Fruit fly (Drosophila melanogaster) whole organism, embryonic: ENCODE results near the gene CG32189.
A peak's percentile ranks its signal among the peaks of the same experiment; 100 is the strongest.

ENCODE experiments used
- CG10565 ChIP-seq: fragments of 200-800 bp; sonication (Bioruptor generic); optimal IDR thresholded peaks from 3 replicates; lab custom pipeline; 2016; ENCODE audit warnings: missing biosample characterization, mild to moderate bottlenecking, missing genetic modification characterization
- CG11093 ChIP-seq: fragments of 200-800 bp; sonication (Bioruptor generic); IDR thresholded peaks from 3 replicates; pipeline ENCODE4 v1.3.6; 2022; ENCODE audit warnings: missing biosample characterization, missing genetic modification characterization
- CG11398 ChIP-seq: fragments of 200-800 bp; sonication (Bioruptor generic); optimal IDR thresholded peaks from 2 replicates; lab custom pipeline; 2016; ENCODE audit warnings: missing biosample characterization, missing genetic modification characterization
- CG11504 ChIP-seq: fragments of 200-800 bp; sonication (Bioruptor generic); optimal IDR thresholded peaks from 3 replicates; lab custom pipeline; 2019; ENCODE audit warnings: missing biosample characterization, mild to moderate bottlenecking, missing genetic modification characterization, moderate library complexity
- CG12104 ChIP-seq: fragments of 200-800 bp; sonication (Bioruptor generic); optimal IDR thresholded peaks from 3 replicates; lab custom pipeline; 2016; ENCODE audit warnings: missing biosample characterization, missing genetic modification characterization
- CG12391 ChIP-seq: fragments of 200-800 bp; sonication (Bioruptor generic); optimal IDR thresholded peaks from 3 replicates; lab custom pipeline; 2018; ENCODE audit warnings: missing biosample characterization, mild to moderate bottlenecking, missing genetic modification characterization, moderate library complexity
- CG12744 ChIP-seq: fragments of 200-800 bp; sonication (Bioruptor generic); optimal IDR thresholded peaks from 2 replicates; lab custom pipeline; 2016; ENCODE audit warnings: missing biosample characterization, missing genetic modification characterization
- CG15073 ChIP-seq: fragments of 200-800 bp; sonication (Bioruptor generic); optimal IDR thresholded peaks from 2 replicates; lab custom pipeline; 2016; ENCODE audit warnings: missing biosample characterization, missing genetic modification characterization
- CG15696 ChIP-seq: fragments of 200-800 bp; sonication (Bioruptor generic); optimal IDR thresholded peaks from 2 replicates; lab custom pipeline; 2019; ENCODE audit warnings: missing biosample characterization, mild to moderate bottlenecking, missing genetic modification characterization, moderate library complexity
- CG17328 ChIP-seq: fragments of 200-800 bp; sonication (Bioruptor generic); IDR thresholded peaks from 2 replicates; pipeline ENCODE4 v1.3.6; 2022; ENCODE audit warnings: missing biosample characterization, missing genetic modification characterization
- CG18011 ChIP-seq: fragments of 200-800 bp; sonication (Bioruptor generic); optimal IDR thresholded peaks from 2 replicates; lab custom pipeline; 2017; ENCODE audit warnings: missing biosample characterization, missing genetic modification characterization, mild to moderate bottlenecking, moderate library complexity, missing genotype
- CG18619 ChIP-seq: fragments of 200-800 bp; sonication (Bioruptor generic); optimal IDR thresholded peaks from 3 replicates; lab custom pipeline; 2017; ENCODE audit warnings: missing biosample characterization, mild to moderate bottlenecking, missing genetic modification characterization
- CG2875 ChIP-seq: fragments of 200-800 bp; sonication (Bioruptor generic); optimal IDR thresholded peaks from 2 replicates; lab custom pipeline; 2017; ENCODE audit warnings: missing biosample characterization, mild to moderate bottlenecking, missing genetic modification characterization, missing genetic modification reagents
- CG30431 ChIP-seq: fragments of 200-800 bp; sonication (Bioruptor generic); optimal IDR thresholded peaks from 2 replicates; lab custom pipeline; 2017; ENCODE audit warnings: missing biosample characterization, missing genetic modification characterization
- CG4617 ChIP-seq: fragments of 200-800 bp; sonication (Bioruptor generic); optimal IDR thresholded peaks from 3 replicates; lab custom pipeline; 2016; ENCODE audit warnings: missing biosample characterization, missing genetic modification characterization, borderline replicate concordance
- CG4707 ChIP-seq: fragments of 200-800 bp; sonication (Bioruptor generic); optimal IDR thresholded peaks from 2 replicates; lab custom pipeline; 2018; ENCODE audit warnings: missing biosample characterization, mild to moderate bottlenecking, missing genetic modification characterization, moderate library complexity
- CG4854 ChIP-seq: fragments of 200-800 bp; sonication (Bioruptor generic); optimal IDR thresholded peaks from 2 replicates; lab custom pipeline; 2016; ENCODE audit warnings: missing biosample characterization, missing genetic modification characterization, inconsistent platforms
- CG6254 ChIP-seq: fragments of 200-800 bp; sonication (Bioruptor generic); optimal IDR thresholded peaks from 3 replicates; lab custom pipeline; 2017; ENCODE audit warnings: mild to moderate bottlenecking, missing biosample characterization, missing genetic modification reagents, missing genetic modification characterization
- CG7556 ChIP-seq: fragments of 200-800 bp; sonication (Bioruptor generic); optimal IDR thresholded peaks from 2 replicates; lab custom pipeline; 2017; ENCODE audit warnings: missing biosample characterization, mild to moderate bottlenecking, missing genetic modification characterization
- CG7839 ChIP-seq: fragments of 200-800 bp; sonication (Bioruptor generic); optimal IDR thresholded peaks from 3 replicates; lab custom pipeline; 2018; ENCODE audit warnings: missing biosample characterization, mild to moderate bottlenecking, missing genetic modification characterization, moderate library complexity
- CG9817 ChIP-seq: fragments of 200-800 bp; sonication (Bioruptor generic); optimal IDR thresholded peaks from 2 replicates; lab custom pipeline; 2018; ENCODE audit warnings: missing biosample characterization, mild to moderate bottlenecking, missing genetic modification characterization, moderate library complexity
- CkIIα-i1 ChIP-seq: fragments of 200-800 bp; sonication (Bioruptor generic); IDR thresholded peaks from 2 replicates; pipeline ENCODE4 v1.3.6; 2022; ENCODE audit warnings: missing biosample characterization, missing genetic modification characterization
- CoRest ChIP-seq: fragments of 200-800 bp; sonication (Bioruptor generic); optimal IDR thresholded peaks from 3 replicates; lab custom pipeline; 2018; ENCODE audit warnings: missing biosample characterization, mild to moderate bottlenecking, missing genetic modification characterization, moderate library complexity
- Deaf1 ChIP-seq: fragments of 200-800 bp; optimal IDR thresholded peaks from 3 replicates; lab custom pipeline; 2019; ENCODE audit warnings: missing biosample characterization, mild to moderate bottlenecking, missing genetic modification characterization, moderate library complexity
- Dll ChIP-seq: fragments of 200-800 bp; sonication (Bioruptor generic); IDR thresholded peaks from 4 replicates; pipeline ENCODE4 v1.3.6; 2022; ENCODE audit warnings: missing biosample characterization, missing genetic modification characterization; ENCODE audit not compliant: partially characterized antibody
- Hr51 ChIP-seq, 2 experiments: fragments of 200-800 bp; sonication (Bioruptor generic); optimal IDR thresholded peaks; 2 replicates in 1 of 2; 3 replicates in 1 of 2; lab custom pipeline; 2016 to 2018; ENCODE audit warnings: missing biosample characterization in 2 of 2, missing genetic modification characterization in 2 of 2, mild to moderate bottlenecking in 1 of 2, moderate library complexity in 1 of 2
- Jarid2 ChIP-seq: fragments of 200-800 bp; sonication (Bioruptor generic); optimal IDR thresholded peaks from 3 replicates; lab custom pipeline; 2017; ENCODE audit warnings: mild to moderate bottlenecking, missing biosample characterization, missing genetic modification reagents, missing genetic modification characterization
- MBD-R2 ChIP-seq: fragments of 200-800 bp; sonication (Bioruptor generic); IDR thresholded peaks from 2 replicates; pipeline ENCODE4 v1.3.6; 2022; ENCODE audit warnings: missing biosample characterization, missing genetic modification characterization
- Sox100B ChIP-seq: fragments of 200-800 bp; sonication (Bioruptor generic); optimal IDR thresholded peaks from 3 replicates; lab custom pipeline; 2018; ENCODE audit warnings: missing biosample characterization, mild to moderate bottlenecking, missing genetic modification characterization
- Spps ChIP-seq: fragments of 200-800 bp; sonication (Bioruptor generic); optimal IDR thresholded peaks from 2 replicates; lab custom pipeline; 2018; ENCODE audit warnings: missing biosample characterization, mild to moderate bottlenecking, missing genetic modification characterization
- Xrp1 ChIP-seq: fragments of 200-800 bp; sonication (Bioruptor generic); IDR thresholded peaks from 2 replicates; pipeline ENCODE4 v1.3.6; 2022; ENCODE audit warnings: missing biosample characterization, missing genetic modification characterization
- ab ChIP-seq: fragments of 200-800 bp; sonication (Bioruptor generic); optimal IDR thresholded peaks from 2 replicates; lab custom pipeline; 2016; ENCODE audit warnings: missing biosample characterization, missing genetic modification characterization
- amos ChIP-seq: fragments of 200-800 bp; sonication (Bioruptor generic); IDR thresholded peaks from 2 replicates; pipeline ENCODE4 v1.3.6; 2022; ENCODE audit warnings: missing biosample characterization, missing genetic modification characterization; ENCODE audit not compliant: partially characterized antibody
- az2 ChIP-seq: fragments of 200-800 bp; sonication (Bioruptor generic); optimal IDR thresholded peaks from 3 replicates; lab custom pipeline; 2016; ENCODE audit warnings: missing biosample characterization, missing genetic modification characterization
- bigmax ChIP-seq: fragments of 200-800 bp; sonication (Bioruptor generic); optimal IDR thresholded peaks from 2 replicates; lab custom pipeline; 2018; ENCODE audit warnings: missing biosample characterization, mild to moderate bottlenecking, missing genetic modification characterization
- bowl ChIP-seq: fragments of 200-800 bp; sonication (Bioruptor generic); IDR thresholded peaks from 2 replicates; pipeline ENCODE4 v1.3.6; 2022; ENCODE audit warnings: missing biosample characterization, missing genetic modification characterization
- cato ChIP-seq: fragments of 200-800 bp; sonication (Bioruptor generic); optimal IDR thresholded peaks from 2 replicates; lab custom pipeline; 2016; ENCODE audit warnings: missing biosample characterization, missing genetic modification characterization, borderline replicate concordance
- cg ChIP-seq: fragments of 200-800 bp; sonication (Bioruptor generic); optimal IDR thresholded peaks from 3 replicates; lab custom pipeline; 2019; ENCODE audit warnings: missing biosample characterization, mild to moderate bottlenecking, missing genetic modification characterization, moderate library complexity
- eyg ChIP-seq: fragments of 200-800 bp; sonication (Bioruptor generic); optimal IDR thresholded peaks from 3 replicates; lab custom pipeline; 2016; ENCODE audit warnings: missing biosample characterization, missing genetic modification characterization
- gsb-n ChIP-seq: fragments of 200-800 bp; sonication (Bioruptor generic); optimal IDR thresholded peaks from 3 replicates; lab custom pipeline; 2018; ENCODE audit warnings: missing biosample characterization, mild to moderate bottlenecking, missing genetic modification characterization
- jigr1 ChIP-seq: fragments of 200-800 bp; sonication (Bioruptor generic); IDR thresholded peaks from 3 replicates; pipeline ENCODE4 v1.3.6; 2022; ENCODE audit warnings: missing biosample characterization, missing genetic modification characterization
- kay ChIP-seq: fragments of 200-800 bp; sonication (Bioruptor generic); optimal IDR thresholded peaks from 2 replicates; lab custom pipeline; 2016; ENCODE audit warnings: missing biosample characterization, missing genetic modification characterization
- phol ChIP-seq: fragments of 200-800 bp; sonication (Bioruptor generic); optimal IDR thresholded peaks from 3 replicates; lab custom pipeline; 2018; ENCODE audit warnings: missing biosample characterization, mild to moderate bottlenecking, missing genetic modification characterization, moderate library complexity
- row ChIP-seq: fragments of 200-800 bp; sonication (Bioruptor generic); IDR thresholded peaks from 3 replicates; pipeline ENCODE4 v1.3.6; 2022; ENCODE audit warnings: missing biosample characterization, missing genetic modification characterization
- shn ChIP-seq: fragments of 200-800 bp; sonication (Bioruptor generic); optimal IDR thresholded peaks from 3 replicates; lab custom pipeline; 2016; ENCODE audit warnings: missing biosample characterization, missing genetic modification characterization
- sug ChIP-seq: fragments of 200-800 bp; optimal IDR thresholded peaks from 2 replicates; lab custom pipeline; 2019; ENCODE audit warnings: missing biosample characterization, mild to moderate bottlenecking, missing genetic modification characterization, moderate library complexity
- tin ChIP-seq: fragments of 200-800 bp; sonication (Bioruptor generic); optimal IDR thresholded peaks from 3 replicates; lab custom pipeline; 2016; ENCODE audit warnings: missing biosample characterization, missing genetic modification characterization
- ttk ChIP-seq: fragments of 200-800 bp; sonication (Bioruptor generic); IDR thresholded peaks from 2 replicates; pipeline ENCODE4 v2.1.2; 2022; ENCODE audit warnings: missing biosample characterization, missing genetic modification characterization
- unpg ChIP-seq: fragments of 200-800 bp; sonication (Bioruptor generic); optimal IDR thresholded peaks from 3 replicates; lab custom pipeline; 2018; ENCODE audit warnings: missing biosample characterization, mild to moderate bottlenecking, missing genetic modification characterization, moderate library complexity
- vfl ChIP-seq: fragments of 200-800 bp; sonication (Bioruptor generic); optimal IDR thresholded peaks from 2 replicates; lab custom pipeline; 2016; ENCODE audit warnings: missing biosample characterization, missing genetic modification characterization
- zen2 ChIP-seq: fragments of 200-800 bp; sonication (Bioruptor generic); IDR thresholded peaks from 3 replicates; pipeline ENCODE4 v1.3.6; 2022; ENCODE audit warnings: missing biosample characterization, missing genetic modification characterization; ENCODE audit not compliant: partially characterized antibody

The CG32189 gene

dm6 chr3L:17804511-17804910 lies 30.5 kb downstream of the CG32189 start, which contains the start of gene ais (continued):
- no peak for TF ChIP-seq CG4854
- no peak for TF ChIP-seq cg (GFP tag; lab: Kevin White, UChicago)
- TF ChIP-seq CG11504 (tag; lab: Kevin White, UChicago), result no peak
- TF ChIP-seq bigmax, result no peak
- TF ChIP-seq row, result peak; percentile 77
- TF ChIP-seq eyg (GFP tag; lab: Kevin White, UChicago), result no peak
- no peak for TF ChIP-seq CG18011 (GFP tag; lab: Kevin White, UChicago)
- no peak for TF ChIP-seq Dll
- peak; percentile 22 for TF ChIP-seq CG9817 (tag; lab: Kevin White, UChicago)
- TF ChIP-seq az2 (GFP tag; lab: Kevin White, UChicago), result no peak
- TF ChIP-seq tin (GFP tag; lab: Kevin White, UChicago), result no peak
- no peak for TF ChIP-seq Xrp1 (GFP tag; lab: Robert Waterston, UW)
- peak; percentile 39 for TF ChIP-seq unpg (GFP tag; lab: Kevin White, UChicago)
- TF ChIP-seq CG2875 (GFP tag; lab: Kevin White, UChicago), result no peak
- no peak for TF ChIP-seq CG7556 (GFP tag; lab: Kevin White, UChicago)
- TF ChIP-seq CG7839 (tag; lab: Kevin White, UChicago), result peak; percentile 14
- peak; percentile 15 for TF ChIP-seq CG15696 (tag; lab: Kevin White, UChicago)
- TF ChIP-seq CG12391 (tag; lab: Kevin White, UChicago), result peak; percentile 39
- no peak for TF ChIP-seq ttk (GFP tag; lab: Robert Waterston, UW)
- TF ChIP-seq kay, result no peak
- TF ChIP-seq Deaf1 (tag; lab: Kevin White, UChicago), result no peak
- no peak for TF ChIP-seq CG4707 (GFP tag; lab: Kevin White, UChicago)
- no peak for TF ChIP-seq Sox100B (GFP tag; lab: Kevin White, UChicago)
- no peak for TF ChIP-seq ab (GFP tag; lab: Kevin White, UChicago)
- no peak for TF ChIP-seq Hr51 (GFP tag; optimal IDR thresholded peaks at IDR 0.05; lab: Kevin White, UChicago)
- TF ChIP-seq amos (GFP tag; lab: Robert Waterston, UW), result no peak
- TF ChIP-seq gsb-n (tag; lab: Kevin White, UChicago), result no peak
- no peak for TF ChIP-seq CG12744 (GFP tag; lab: Kevin White, UChicago)
- peak; percentile 22 for TF ChIP-seq phol (tag; lab: Kevin White, UChicago)
- TF ChIP-seq shn (GFP tag; lab: Kevin White, UChicago), result no peak
- TF ChIP-seq CoRest, result peak; percentile 29
- TF ChIP-seq CG10565 (GFP tag; lab: Kevin White, UChicago), result no peak
- TF ChIP-seq CG11093 (GFP tag; lab: Robert Waterston, UW), result no peak
- no peak for TF ChIP-seq Spps (tag; lab: Kevin White, UChicago)
- TF ChIP-seq jigr1 (GFP tag; lab: Robert Waterston, UW), result no peak
- no peak for TF ChIP-seq cato (GFP tag; lab: Kevin White, UChicago)
- no peak for TF ChIP-seq CG17328 (GFP tag; lab: Robert Waterston, UW)
- TF ChIP-seq CG11398, result no peak
- no peak for TF ChIP-seq CG18619 (GFP tag; lab: Kevin White, UChicago)
- peak; percentile 45 for TF ChIP-seq sug (tag; lab: Kevin White, UChicago)
- TF ChIP-seq CG30431 (GFP tag; lab: Kevin White, UChicago), result no peak
- TF ChIP-seq Jarid2, result no peak
- no peak for TF ChIP-seq CkIIα-i1
- TF ChIP-seq vfl (GFP tag; lab: Kevin White, UChicago), result no peak
- no peak for TF ChIP-seq bowl (GFP tag; lab: Robert Waterston, UW)
- no peak for TF ChIP-seq CG4617 (GFP tag; lab: Kevin White, UChicago)
- no peak for TF ChIP-seq CG6254
- no peak for TF ChIP-seq CG15073
- peak; percentile 53 for TF ChIP-seq MBD-R2 (GFP tag; lab: Robert Waterston, UW)
- TF ChIP-seq CG12104 (GFP tag; lab: Kevin White, UChicago), result no peak
- TF ChIP-seq zen2 (GFP tag; lab: Robert Waterston, UW), result no peak
